Worm (Caenorhabditis elegans) whole organism, L4 larva: Measurements from ENCODE around the gene F26G1.9.

Experiments used
- F10B5.3 ChIP-seq: sonication (generic microtip); optimal IDR thresholded peaks from 2 replicates; lab custom pipeline; 2016; ENCODE audit warnings: mild to moderate bottlenecking, missing genetic modification characterization, missing compliant biosample characterization
- F26F4.8 ChIP-seq: fragments of 200-800 bp; sonication (Bioruptor generic); conservative IDR thresholded peaks from 2 replicates; pipeline ENCODE4 v1.3.6; 2022; ENCODE audit warnings: missing genetic modification characterization, missing compliant biosample characterization
- F44E2.7 ChIP-seq: fragments of 200-800 bp; sonication (Bioruptor generic); IDR thresholded peaks from 2 replicates; pipeline ENCODE4 v2.1.2; 2022; ENCODE audit warnings: missing genetic modification characterization, missing compliant biosample characterization
- T20F7.1 ChIP-seq: fragments of 200-800 bp; sonication (Bioruptor generic); optimal IDR thresholded peaks from 2 replicates; lab custom pipeline; 2018; ENCODE audit warnings: mild to moderate bottlenecking, missing genetic modification characterization, missing compliant biosample characterization
- ZK337.2 ChIP-seq: fragments of 200-800 bp; sonication (Bioruptor generic); IDR thresholded peaks from 2 replicates; pipeline ENCODE4 v1.3.6; 2022; ENCODE audit warnings: missing genetic modification reagents, missing genetic modification characterization, missing compliant biosample characterization
- aha-1 ChIP-seq: fragments of 150-350 bp; peaks from one replicate; lab custom pipeline; 2014; ENCODE audit warnings: missing biosample characterization, missing genetic modification characterization
- ceh-20 ChIP-seq: fragments of 200-800 bp; sonication (Bioruptor generic); IDR thresholded peaks from 2 replicates; pipeline ENCODE4 v1.3.6; 2022; ENCODE audit warnings: missing genetic modification reagents, missing genetic modification characterization, missing compliant biosample characterization
- ceh-28 ChIP-seq: fragments of 150-350 bp; optimal IDR thresholded peaks from 2 replicates; lab custom pipeline; 2014; ENCODE audit warnings: missing biosample characterization, missing genetic modification reagents, missing genetic modification characterization
- ceh-62 ChIP-seq: sonication (generic microtip); optimal IDR thresholded peaks from 2 replicates; lab custom pipeline; 2017; ENCODE audit warnings: missing biosample characterization, missing genetic modification characterization
- daf-16 ChIP-seq, 3 experiments: sonication (generic microtip); optimal IDR thresholded peaks; 2 replicates each; lab custom pipeline; 2016 to 2017; ENCODE audit warnings: missing genetic modification characterization in 3 of 3, missing genetic modification reagents in 3 of 3, mild to moderate bottlenecking in 2 of 3, missing compliant biosample characterization in 2 of 3, missing biosample characterization in 1 of 3, moderate library complexity in 1 of 3
- dmd-6 ChIP-seq: fragments of 200-800 bp; sonication (Bioruptor generic); IDR thresholded peaks from 2 replicates; pipeline ENCODE4 v1.3.6; 2022; ENCODE audit warnings: missing genetic modification reagents, missing genetic modification characterization, missing compliant biosample characterization
- dpl-1 ChIP-seq: fragments of 150-350 bp; optimal IDR thresholded peaks from 2 replicates; lab custom pipeline; 2014; ENCODE audit warnings: missing biosample characterization, missing genetic modification reagents, missing genetic modification characterization
- duxl-1 ChIP-seq: sonication (generic microtip); optimal IDR thresholded peaks from 2 replicates; lab custom pipeline; 2016; ENCODE audit warnings: mild to moderate bottlenecking, missing genetic modification characterization, moderate library complexity, missing compliant biosample characterization; ENCODE audit not compliant: poor library complexity
- dve-1 ChIP-seq: sonication (generic microtip); optimal IDR thresholded peaks from 2 replicates; lab custom pipeline; 2017; ENCODE audit warnings: antibody characterized with exemption, mild to moderate bottlenecking, missing genetic modification characterization, missing compliant biosample characterization; ENCODE audit not compliant: insufficient read depth
- egl-27 ChIP-seq: sonication (generic microtip); optimal IDR thresholded peaks from 3 replicates; lab custom pipeline; 2017; ENCODE audit warnings: missing biosample characterization, missing genetic modification reagents, missing genetic modification characterization
- fkh-10 ChIP-seq: fragments of 150-350 bp; optimal IDR thresholded peaks from 2 replicates; lab custom pipeline; 2014; ENCODE audit warnings: missing biosample characterization, missing genetic modification reagents, missing genetic modification characterization
- hlh-11 ChIP-seq: fragments of 200-800 bp; sonication (Bioruptor generic); optimal IDR thresholded peaks from 2 replicates; lab custom pipeline; 2018; ENCODE audit warnings: mild to moderate bottlenecking, missing genetic modification characterization, missing compliant biosample characterization
- hmg-1.1 ChIP-seq: fragments of 200-800 bp; sonication (Bioruptor generic); IDR thresholded peaks from 2 replicates; pipeline ENCODE4 v1.3.6; 2022; ENCODE audit warnings: missing genetic modification reagents, missing genetic modification characterization, missing compliant biosample characterization
- lin-1 ChIP-seq: fragments of 200-800 bp; sonication (Bioruptor generic); IDR thresholded peaks from 2 replicates; pipeline ENCODE4 v1.3.6; 2022; ENCODE audit warnings: missing genetic modification reagents, missing genetic modification characterization, missing compliant biosample characterization
- lin-29 ChIP-seq: fragments of 200-800 bp; sonication (Bioruptor generic); IDR thresholded peaks from 2 replicates; pipeline ENCODE4 v1.3.6; 2022; ENCODE audit warnings: missing genetic modification reagents, missing genetic modification characterization, missing compliant biosample characterization
- lin-39 ChIP-seq: fragments of 150-350 bp; optimal IDR thresholded peaks from 2 replicates; lab custom pipeline; 2014; ENCODE audit warnings: missing biosample characterization, missing genetic modification reagents, missing genetic modification characterization
- lsy-2 ChIP-seq, 2 experiments: fragments of 150-350 bp in 1 of 2; sonication (generic microtip) in 1 of 2; optimal IDR thresholded peaks; 2 replicates each; lab custom pipeline; 2014 to 2017; ENCODE audit warnings: missing biosample characterization in 2 of 2, missing genetic modification characterization in 2 of 2
- nhr-11 ChIP-seq: fragments of 150-350 bp; optimal IDR thresholded peaks from 2 replicates; lab custom pipeline; 2014; ENCODE audit warnings: missing biosample characterization, missing genetic modification characterization
- nhr-28 ChIP-seq: fragments of 150-350 bp; optimal IDR thresholded peaks from 2 replicates; lab custom pipeline; 2014; ENCODE audit warnings: missing biosample characterization, missing genetic modification characterization
- nhr-42 ChIP-seq: fragments of 200-800 bp; sonication (Bioruptor generic); IDR thresholded peaks from 2 replicates; pipeline ENCODE4 v1.3.6; 2022; ENCODE audit warnings: missing genetic modification characterization, missing compliant biosample characterization
- php-3 ChIP-seq: fragments of 200-800 bp; sonication (Bioruptor generic); IDR thresholded peaks from 2 replicates; pipeline ENCODE4 v1.3.6; 2022; ENCODE audit warnings: missing genetic modification reagents, missing genetic modification characterization, missing compliant biosample characterization
- pqm-1 ChIP-seq: sonication (generic microtip); optimal IDR thresholded peaks from 2 replicates; lab custom pipeline; 2017; ENCODE audit warnings: missing biosample characterization, missing genetic modification characterization
- sdz-12 ChIP-seq: fragments of 200-800 bp; sonication (Bioruptor generic); optimal IDR thresholded peaks from 2 replicates; lab custom pipeline; 2018; ENCODE audit warnings: mild to moderate bottlenecking, missing genetic modification characterization, missing compliant biosample characterization
- set-16 ChIP-seq: fragments of 200-800 bp; sonication (Bioruptor generic); IDR thresholded peaks from 2 replicates; pipeline ENCODE4 v1.3.6; 2022; ENCODE audit warnings: missing genetic modification reagents, missing genetic modification characterization, missing compliant biosample characterization
- skn-1 ChIP-seq: fragments of 150-350 bp; optimal IDR thresholded peaks from 2 replicates; lab custom pipeline; 2014; ENCODE audit warnings: missing biosample characterization, missing genetic modification characterization
- snpc-4 ChIP-seq: fragments of 150-350 bp; optimal IDR thresholded peaks from 2 replicates; lab custom pipeline; 2014; ENCODE audit warnings: missing biosample characterization, missing genetic modification characterization
- tag-97 ChIP-seq: fragments of 200-800 bp; sonication (Bioruptor generic); IDR thresholded peaks from 2 replicates; pipeline ENCODE4 v1.3.6; 2022; ENCODE audit warnings: missing genetic modification characterization, missing compliant biosample characterization
- tra-1 ChIP-seq: fragments of 200-800 bp; sonication (Bioruptor generic); IDR thresholded peaks from 2 replicates; pipeline ENCODE4 v1.3.6; 2022; ENCODE audit warnings: missing genetic modification reagents, missing genetic modification characterization, missing compliant biosample characterization
- unc-130 ChIP-seq: sonication (generic microtip); optimal IDR thresholded peaks from 2 replicates; lab custom pipeline; 2016; ENCODE audit warnings: missing genetic modification reagents, missing genetic modification characterization, missing compliant biosample characterization
- unc-62 ChIP-seq, 3 experiments: fragments of 150-350 bp in 1 of 3; sonication (generic microtip); optimal IDR thresholded peaks in 2 of 3; peaks in 1 of 3; 1 replicate in 1 of 3; 2 replicates in 2 of 3; lab custom pipeline; 2014 to 2017; ENCODE audit warnings: missing biosample characterization in 3 of 3, missing genetic modification characterization in 3 of 3, missing genetic modification reagents in 3 of 3, missing genotype in 1 of 3
- vab-7 ChIP-seq: fragments of 200-800 bp; sonication (Bioruptor generic); IDR thresholded peaks from 2 replicates; pipeline ENCODE4 v1.3.6; 2022; ENCODE audit warnings: missing genetic modification reagents, missing genetic modification characterization, missing compliant biosample characterization
- zip-11 ChIP-seq: fragments of 200-800 bp; sonication (Bioruptor generic); IDR thresholded peaks from 2 replicates; pipeline ENCODE4 v1.3.6; 2022; ENCODE audit warnings: missing genetic modification characterization, missing compliant biosample characterization

The F26G1.9 gene

ce11 chrII:4811986-4812385, 38.2 kb upstream of the F26G1.9 start, which contains the start of gene rig-6:
TSS of gene rig-6 (minus strand) at chrII:4812086.
- TF ChIP-seq nhr-42 = no peak
- TF ChIP-seq zip-11 (GFP tag; lab: Robert Waterston, UW) = no peak
- no peak for TF ChIP-seq lin-39 (tag; lab: Kevin White, UChicago)
- no peak for TF ChIP-seq tag-97 (GFP tag; lab: Robert Waterston, UW)
- TF ChIP-seq skn-1 (tag; lab: Kevin White, UChicago) = no peak
- TF ChIP-seq aha-1 (tag; lab: Kevin White, UChicago) = no peak
- TF ChIP-seq hmg-1.1 (GFP tag; lab: Robert Waterston, UW) = no peak
- no peak for TF ChIP-seq dmd-6 (GFP tag; lab: Robert Waterston, UW)
- no peak for TF ChIP-seq F26F4.8 (GFP tag; lab: Robert Waterston, UW)
- no peak for TF ChIP-seq ceh-28 (tag; lab: Kevin White, UChicago)
- no peak for TF ChIP-seq ceh-62 (tag; lab: Kevin White, UChicago)
- TF ChIP-seq F44E2.7 (GFP tag; lab: Robert Waterston, UW) = no peak
- no peak for TF ChIP-seq fkh-10
- TF ChIP-seq hlh-11 (tag; lab: Kevin White, UChicago) = no peak
- TF ChIP-seq unc-130 (GFP tag; lab: Kevin White, UChicago) = no peak
- TF ChIP-seq lin-29 (GFP tag; lab: Robert Waterston, UW) = no peak
- TF ChIP-seq set-16 (GFP tag; lab: Robert Waterston, UW) = no peak
- TF ChIP-seq snpc-4 (tag; lab: Kevin White, UChicago) = no peak
- no peak for TF ChIP-seq duxl-1
- TF ChIP-seq, all 104 proteins: peak for 0

- TF ChIP-seq daf-16 (GFP tag; optimal IDR thresholded peaks at IDR 0.05; lab: Kevin White, UChicago) = peak in 1 of 2 experiments; percentile 18
- no peak for TF ChIP-seq daf-16 (tag; optimal IDR thresholded peaks at IDR 0.05; lab: Kevin White, UChicago)
- TF ChIP-seq lin-1 (GFP tag; lab: Robert Waterston, UW) = no peak
These were observed 32.9 kb upstream of the F26G1.9 start for ce11 chrII:4806726-4807125.

- TF ChIP-seq lin-39 (tag; lab: Kevin White, UChicago) = no peak
- TF ChIP-seq ceh-20 (GFP tag; lab: Robert Waterston, UW) = peak; percentile 35; the same call in 1 of the 2 replicates
- TF ChIP-seq aha-1 (tag; lab: Kevin White, UChicago) = no peak
- no peak for TF ChIP-seq lin-29 (GFP tag; lab: Robert Waterston, UW)
- TF ChIP-seq lsy-2 (tag; optimal IDR thresholded peaks at IDR 0.05; lab: Kevin White, UChicago) = peak in 1 of 2 experiments; percentile 16
- no peak for TF ChIP-seq unc-130 (GFP tag; lab: Kevin White, UChicago)
- TF ChIP-seq nhr-28 (tag; lab: Kevin White, UChicago) = no peak
- peak in 1 of 2 experiments; percentile 81 for TF ChIP-seq unc-62 (GFP tag; optimal IDR thresholded peaks at IDR 0.05 in 1 of 2; lab: Kevin White, UChicago)
- no peak for TF ChIP-seq unc-62 (tag; optimal IDR thresholded peaks at IDR 0.05; lab: Kevin White, UChicago)
- no peak for TF ChIP-seq ZK337.2 (GFP tag; lab: Robert Waterston, UW)
These were observed 32.5 kb upstream of the F26G1.9 start for ce11 chrII:4806261-4806660.

- no peak for TF ChIP-seq tra-1
- no peak for TF ChIP-seq nhr-42
- no peak for TF ChIP-seq T20F7.1
- peak in 1 of 2 experiments; percentile 58 for TF ChIP-seq daf-16 (GFP tag; optimal IDR thresholded peaks at IDR 0.05; lab: Kevin White, UChicago)
- no peak for TF ChIP-seq daf-16 (tag; optimal IDR thresholded peaks at IDR 0.05; lab: Kevin White, UChicago)
- TF ChIP-seq nhr-11 (tag; lab: Kevin White, UChicago) = peak; percentile 36
- TF ChIP-seq egl-27 (tag; lab: Kevin White, UChicago) = no peak
These were observed 32.0 kb upstream of the F26G1.9 start for ce11 chrII:4805799-4806198.

ce11 chrII:4802917-4803316, 29.1 kb upstream of the F26G1.9 start:
- TF ChIP-seq vab-7 (GFP tag; lab: Robert Waterston, UW) (no peak), dve-1 (tag; lab: Kevin White, UChicago) (peak; percentile 1), pqm-1 (tag; lab: Kevin White, UChicago) (peak; percentile 77), nhr-28 (tag; lab: Kevin White, UChicago) (peak; percentile 66), dmd-6 (GFP tag; lab: Robert Waterston, UW) (peak; percentile 42; the same call in 1 of the 2 replicates), sdz-12 (GFP tag; lab: Kevin White, UChicago) (no peak), php-3 (GFP tag; lab: Robert Waterston, UW) (peak; percentile 64; the same call in 1 of the 2 replicates), hlh-11 (tag; lab: Kevin White, UChicago) (peak; percentile 29), dpl-1 (GFP tag; lab: Kevin White, UChicago) (no peak), F10B5.3 (no peak), daf-16 (GFP tag; optimal IDR thresholded peaks at IDR 0.05; lab: Kevin White, UChicago) (no peak), daf-16 (tag; optimal IDR thresholded peaks at IDR 0.05; lab: Kevin White, UChicago) (peak; percentile 49)
